Comparison of ENCODE assay signal across 2 fruit fly cellular contexts in the genomic region with DNA sequence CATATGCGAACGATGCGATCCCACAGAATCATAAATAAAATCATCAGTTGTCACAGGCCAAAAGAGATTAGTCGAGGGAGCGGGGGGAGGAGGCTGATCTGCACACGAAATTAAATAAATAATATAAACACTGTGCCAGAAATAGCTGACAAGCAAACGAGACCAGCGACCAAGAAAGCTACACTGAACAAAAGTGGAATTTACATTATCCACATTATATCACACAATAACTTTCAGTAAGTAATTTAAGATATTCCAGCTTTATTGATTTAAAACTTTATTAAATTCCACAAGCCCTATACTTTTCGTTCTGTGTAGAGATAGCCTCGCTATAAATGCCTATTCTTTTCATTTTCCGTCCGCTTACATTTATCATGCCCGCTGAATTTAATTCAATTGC.
TF ChIP-seq lines count a peak whose summit lies in the region.

No protein-coding gene starts in this region.

TF ChIP-seq in whole organism, embryonic, 481 proteins besides CTCF, POLR2A, EP300 and RAD21 (continued from another document and continues in another):
- TF ChIP-seq danr (GFP tag; IDR thresholded peaks at IDR 0.05; lab: Robert Waterston, UW), result peak; percentile 59
- peak in 1 of 2 experiments; percentile 46 for TF ChIP-seq Eip74EF (GFP tag; optimal IDR thresholded peaks at IDR 0.05; lab: Kevin White, UChicago)
- TF ChIP-seq sc (optimal IDR thresholded peaks at IDR 0.05; lab: Kevin White, UChicago), result no peak
- TF ChIP-seq sc (GFP tag; optimal IDR thresholded peaks at IDR 0.05; lab: Kevin White, UChicago), result peak; percentile 52
- no peak for TF ChIP-seq CG8478 (optimal IDR thresholded peaks at IDR 0.05; lab: Kevin White, UChicago)
- TF ChIP-seq Sry-δ (GFP tag; optimal IDR thresholded peaks at IDR 0.05; lab: Kevin White, UChicago), result peak; percentile 32
- TF ChIP-seq CG15696 (tag; optimal IDR thresholded peaks at IDR 0.05; lab: Kevin White, UChicago), result peak; percentile 35
- TF ChIP-seq pum (GFP tag; optimal IDR thresholded peaks at IDR 0.05; lab: Kevin White, UChicago), result peak; percentile 66
- TF ChIP-seq CG5953 (GFP tag; IDR thresholded peaks at IDR 0.05; lab: Robert Waterston, UW), result peak; percentile 68; the same call in 1 of the 2 replicates
- TF ChIP-seq CG32772 (GFP tag; IDR thresholded peaks at IDR 0.05; lab: Robert Waterston, UW), result peak; percentile 82
- peak; percentile 9 for TF ChIP-seq stwl (tag; optimal IDR thresholded peaks at IDR 0.05; lab: Kevin White, UChicago)
- TF ChIP-seq CG2202 (tag; optimal IDR thresholded peaks at IDR 0.05; lab: Kevin White, UChicago), result no peak
- peak; percentile 81 for TF ChIP-seq mam (GFP tag; optimal IDR thresholded peaks at IDR 0.05; lab: Kevin White, UChicago)
- peak; percentile 87; the same call in 1 of the 2 replicates for TF ChIP-seq ttk (GFP tag; IDR thresholded peaks at IDR 0.05; lab: Robert Waterston, UW)
- TF ChIP-seq CG15011 (GFP tag; optimal IDR thresholded peaks at IDR 0.05; lab: Kevin White, UChicago), result peak; percentile 59
- TF ChIP-seq esg (GFP tag; conservative IDR thresholded peaks at IDR 0.05; lab: Robert Waterston, UW), result peak; percentile 87
- peak; percentile 72 for TF ChIP-seq org-1 (GFP tag; optimal IDR thresholded peaks at IDR 0.05; lab: Kevin White, UChicago)
- TF ChIP-seq CG34224 (GFP tag; IDR thresholded peaks at IDR 0.05; lab: Robert Waterston, UW; ENCODE audit: partially characterized antibody), result no peak
- peak; percentile 77 for TF ChIP-seq CG10979 (tag; optimal IDR thresholded peaks at IDR 0.05; lab: Kevin White, UChicago)
- peak; percentile 82 for TF ChIP-seq Blimp-1 (GFP tag; optimal IDR thresholded peaks at IDR 0.05; lab: Kevin White, UChicago)
- TF ChIP-seq CG1603 (tag; optimal IDR thresholded peaks at IDR 0.05; lab: Kevin White, UChicago), result peak; percentile 71
- TF ChIP-seq her (GFP tag; optimal IDR thresholded peaks at IDR 0.05; lab: Kevin White, UChicago), result peak; percentile 56
- peak; percentile 62 for TF ChIP-seq CG18011 (GFP tag; optimal IDR thresholded peaks at IDR 0.05; lab: Kevin White, UChicago)
- TF ChIP-seq chm (GFP tag; IDR thresholded peaks at IDR 0.05; lab: Robert Waterston, UW), result peak; percentile 87
- peak; percentile 88 for TF ChIP-seq sob (GFP tag; IDR thresholded peaks at IDR 0.05; lab: Robert Waterston, UW)
- peak; percentile 64; the same call in 1 of the 2 replicates for TF ChIP-seq E2f2 (GFP tag; IDR thresholded peaks at IDR 0.05; lab: Robert Waterston, UW)
- TF ChIP-seq Ravus (GFP tag; IDR thresholded peaks at IDR 0.05; lab: Robert Waterston, UW), result peak; percentile 69
- TF ChIP-seq ab (GFP tag; optimal IDR thresholded peaks at IDR 0.05; lab: Kevin White, UChicago), result peak; percentile 43
- TF ChIP-seq tll (GFP tag; optimal IDR thresholded peaks at IDR 0.05; lab: Kevin White, UChicago), result no peak
- peak; percentile 72; the same call in 2 of the 3 replicates for TF ChIP-seq otp (GFP tag; IDR thresholded peaks at IDR 0.05; lab: Robert Waterston, UW)
- TF ChIP-seq Dad (GFP tag; optimal IDR thresholded peaks at IDR 0.05; lab: Kevin White, UChicago), result peak; percentile 36
- peak; percentile 31 for TF ChIP-seq CG2116 (GFP tag; optimal IDR thresholded peaks at IDR 0.05; lab: Kevin White, UChicago)
- TF ChIP-seq B-H2 (GFP tag; optimal IDR thresholded peaks at IDR 0.05; lab: Kevin White, UChicago), result no peak
- TF ChIP-seq Chrac-16 (GFP tag; optimal IDR thresholded peaks at IDR 0.05; lab: Kevin White, UChicago), result peak; percentile 67
- TF ChIP-seq CG1792 (GFP tag; optimal IDR thresholded peaks at IDR 0.05; lab: Kevin White, UChicago), result peak; percentile 28
- peak; percentile 91 for TF ChIP-seq Xrp1 (GFP tag; IDR thresholded peaks at IDR 0.05; lab: Robert Waterston, UW)
- peak; percentile 83 for TF ChIP-seq CG8924 (tag; optimal IDR thresholded peaks at IDR 0.05; lab: Kevin White, UChicago)
- peak; percentile 77 for TF ChIP-seq Asciz (GFP tag; optimal IDR thresholded peaks at IDR 0.05; lab: Kevin White, UChicago)
- peak; percentile 75 for TF ChIP-seq CG12659 (GFP tag; optimal IDR thresholded peaks at IDR 0.05; lab: Kevin White, UChicago)
- TF ChIP-seq CG9797 (GFP tag; optimal IDR thresholded peaks at IDR 0.05; lab: Kevin White, UChicago), result no peak
- peak; percentile 74 for TF ChIP-seq wdn (GFP tag; IDR thresholded peaks at IDR 0.05; lab: Robert Waterston, UW)
- TF ChIP-seq sqz (GFP tag; optimal IDR thresholded peaks at IDR 0.05; lab: Kevin White, UChicago), result peak; percentile 49
- no peak for TF ChIP-seq chinmo (GFP tag; IDR thresholded peaks at IDR 0.05; lab: Robert Waterston, UW; ENCODE audit: partially characterized antibody)
- TF ChIP-seq lab (GFP tag; optimal IDR thresholded peaks at IDR 0.05; lab: Kevin White, UChicago), result peak; percentile 88
- peak; percentile 35 for TF ChIP-seq nerfin-1 (tag; optimal IDR thresholded peaks at IDR 0.05; lab: Kevin White, UChicago)
- peak; percentile 81 for TF ChIP-seq ATbp (GFP tag; optimal IDR thresholded peaks at IDR 0.05; lab: Kevin White, UChicago)
- peak; percentile 71 for TF ChIP-seq tx (GFP tag; optimal IDR thresholded peaks at IDR 0.05; lab: Kevin White, UChicago)
- TF ChIP-seq gsb (GFP tag; IDR thresholded peaks at IDR 0.05; lab: Robert Waterston, UW), result peak; percentile 80
- TF ChIP-seq grn (GFP tag; optimal IDR thresholded peaks at IDR 0.05; lab: Kevin White, UChicago), result no peak
- peak; percentile 87 for TF ChIP-seq zfh1 (GFP tag; IDR thresholded peaks at IDR 0.05; lab: Robert Waterston, UW)
- peak; percentile 54 for TF ChIP-seq trem (tag; optimal IDR thresholded peaks at IDR 0.05; lab: Kevin White, UChicago)
- TF ChIP-seq dm (GFP tag; optimal IDR thresholded peaks at IDR 0.05; lab: Kevin White, UChicago), result peak; percentile 23
- TF ChIP-seq CG10543 (GFP tag; optimal IDR thresholded peaks at IDR 0.05; lab: Kevin White, UChicago), result peak; percentile 33
- peak; percentile 82 for TF ChIP-seq H2.0 (GFP tag; IDR thresholded peaks at IDR 0.05; lab: Robert Waterston, UW)
- no peak for TF ChIP-seq hb (GFP tag; IDR thresholded peaks at IDR 0.05; lab: Robert Waterston, UW; ENCODE audit: partially characterized antibody)
- peak; percentile 90 for TF ChIP-seq CG17328 (GFP tag; IDR thresholded peaks at IDR 0.05; lab: Robert Waterston, UW)
- peak; percentile 50 for TF ChIP-seq tup (GFP tag; optimal IDR thresholded peaks at IDR 0.05; lab: Kevin White, UChicago)
- TF ChIP-seq Gug (GFP tag; IDR thresholded peaks at IDR 0.05; lab: Robert Waterston, UW), result peak; percentile 80
- peak; percentile 47 for TF ChIP-seq CG6272 (GFP tag; IDR thresholded peaks at IDR 0.05; lab: Robert Waterston, UW)
- peak; percentile 56 for TF ChIP-seq Myb (GFP tag; optimal IDR thresholded peaks at IDR 0.05; lab: Kevin White, UChicago)
- peak; percentile 71 for TF ChIP-seq D19A (tag; optimal IDR thresholded peaks at IDR 0.05; lab: Kevin White, UChicago)
- TF ChIP-seq Rfx (GFP tag; IDR thresholded peaks at IDR 0.05; lab: Robert Waterston, UW), result peak; percentile 91
- TF ChIP-seq dimm (GFP tag; IDR thresholded peaks at IDR 0.05; lab: Robert Waterston, UW), result no peak

TF ChIP-seq in whole organism, prepupa, 60 proteins besides CTCF, POLR2A, EP300 and RAD21 (continued from another document):
- peak; percentile 15 for TF ChIP-seq ss (GFP tag; optimal IDR thresholded peaks at IDR 0.05; lab: Kevin White, UChicago)
- peak; percentile 73 for TF ChIP-seq cyc (GFP tag; optimal IDR thresholded peaks at IDR 0.05; lab: Kevin White, UChicago)
- peak; percentile 69 for TF ChIP-seq net (GFP tag; optimal IDR thresholded peaks at IDR 0.05; lab: Kevin White, UChicago)
- peak; percentile 59 for TF ChIP-seq Ets21C (GFP tag; optimal IDR thresholded peaks at IDR 0.05; lab: Kevin White, UChicago)
- TF ChIP-seq Lpt (GFP tag; optimal IDR thresholded peaks at IDR 0.05; lab: Kevin White, UChicago), result peak; percentile 72
- TF ChIP-seq CG6808 (GFP tag; optimal IDR thresholded peaks at IDR 0.05; lab: Kevin White, UChicago), result peak; percentile 46
- TF ChIP-seq CG34406 (GFP tag; optimal IDR thresholded peaks at IDR 0.05; lab: Kevin White, UChicago), result peak; percentile 70
- TF ChIP-seq Sox102F (GFP tag; optimal IDR thresholded peaks at IDR 0.05; lab: Kevin White, UChicago), result peak; percentile 38
